Fruit fly (Drosophila melanogaster) whole organism, embryonic: ENCODE results near the gene qtc.
A peak's percentile ranks its signal among the peaks of the same experiment; 100 is the strongest.

ENCODE experiments used
- Antp ChIP-seq: fragments of 200-800 bp; sonication (Bioruptor generic); optimal IDR thresholded peaks from 3 replicates; lab custom pipeline; 2016; ENCODE audit warnings: missing biosample characterization, missing genetic modification characterization
- Awh ChIP-seq: fragments of 200-800 bp; sonication (Bioruptor generic); IDR thresholded peaks from 2 replicates; pipeline ENCODE4, ENCODE4 v1.3.6; 2022; ENCODE audit warnings: missing biosample characterization, missing genetic modification characterization
- BtbVII ChIP-seq: fragments of 200-800 bp; sonication (Bioruptor generic); optimal IDR thresholded peaks from 3 replicates; lab custom pipeline; 2017; ENCODE audit warnings: missing biosample characterization, mild to moderate bottlenecking, missing genetic modification characterization
- CG10274 ChIP-seq: fragments of 200-800 bp; sonication (Bioruptor generic); optimal IDR thresholded peaks from 3 replicates; lab custom pipeline; 2017; ENCODE audit warnings: missing biosample characterization, mild to moderate bottlenecking, missing genetic modification characterization
- CG10366 ChIP-seq: fragments of 200-800 bp; sonication (Bioruptor generic); IDR thresholded peaks from 2 replicates; pipeline ENCODE4 v1.3.6; 2022; ENCODE audit warnings: missing biosample characterization, missing genetic modification characterization
- CG12071 ChIP-seq: fragments of 200-800 bp; sonication (Bioruptor generic); optimal IDR thresholded peaks from 3 replicates; lab custom pipeline; 2018; ENCODE audit warnings: missing biosample characterization, mild to moderate bottlenecking, missing genetic modification characterization
- CG12219 ChIP-seq: fragments of 200-800 bp; sonication (Bioruptor generic); optimal IDR thresholded peaks from 3 replicates; lab custom pipeline; 2018; ENCODE audit warnings: missing biosample characterization, mild to moderate bottlenecking, missing genetic modification characterization
- CG14667 ChIP-seq: fragments of 200-800 bp; sonication (Bioruptor generic); IDR thresholded peaks from 2 replicates; pipeline ENCODE4 v1.3.6; 2022; ENCODE audit warnings: missing biosample characterization, missing genetic modification characterization
- CG1603 ChIP-seq: fragments of 200-800 bp; sonication (Bioruptor generic); optimal IDR thresholded peaks from 2 replicates; lab custom pipeline; 2019; ENCODE audit warnings: missing biosample characterization, mild to moderate bottlenecking, missing genetic modification characterization, moderate library complexity
- CG2875 ChIP-seq: fragments of 200-800 bp; sonication (Bioruptor generic); optimal IDR thresholded peaks from 2 replicates; lab custom pipeline; 2017; ENCODE audit warnings: missing biosample characterization, mild to moderate bottlenecking, missing genetic modification characterization, missing genetic modification reagents
- CG32767 ChIP-seq: fragments of 200-800 bp; sonication (Bioruptor generic); IDR thresholded peaks from 2 replicates; pipeline ENCODE4 v1.3.6; 2022; ENCODE audit warnings: missing biosample characterization, missing genetic modification characterization
- CG3726 ChIP-seq: fragments of 200-800 bp; sonication (Bioruptor generic); IDR thresholded peaks from 3 replicates; pipeline ENCODE4, ENCODE4 v1.3.6; 2022; ENCODE audit warnings: missing biosample characterization, missing genetic modification characterization
- CG6689 ChIP-seq: fragments of 200-800 bp; sonication (Bioruptor generic); IDR thresholded peaks from 2 replicates; pipeline ENCODE4 v1.3.6; 2022; ENCODE audit warnings: missing biosample characterization, missing genetic modification characterization
- CG7271 ChIP-seq: fragments of 200-800 bp; sonication (Bioruptor generic); optimal IDR thresholded peaks from 2 replicates; lab custom pipeline; 2018; ENCODE audit warnings: missing biosample characterization, mild to moderate bottlenecking, missing genetic modification characterization, moderate library complexity
- CG7786 ChIP-seq: fragments of 200-800 bp; sonication (Bioruptor generic); optimal IDR thresholded peaks from 2 replicates; lab custom pipeline; 2016; ENCODE audit warnings: missing biosample characterization, missing genetic modification characterization
- CG8765 ChIP-seq: fragments of 200-800 bp; sonication (Bioruptor generic); IDR thresholded peaks from 2 replicates; pipeline ENCODE4 v1.3.6; 2022; ENCODE audit warnings: missing biosample characterization, missing genetic modification characterization
- Dfd ChIP-seq, 2 experiments: fragments of >200 bp; optimal IDR thresholded peaks; 2 replicates each; lab custom pipeline; 2017; ENCODE audit warnings: missing biosample characterization in 2 of 2, missing genetic modification characterization in 2 of 2
- Dll ChIP-seq: fragments of 200-800 bp; sonication (Bioruptor generic); IDR thresholded peaks from 4 replicates; pipeline ENCODE4 v1.3.6; 2022; ENCODE audit warnings: missing biosample characterization, missing genetic modification characterization; ENCODE audit not compliant: partially characterized antibody
- Doc2 ChIP-seq: fragments of 200-800 bp; sonication (Bioruptor generic); IDR thresholded peaks from 2 replicates; pipeline ENCODE4 v1.3.6; 2022; ENCODE audit warnings: missing biosample characterization, missing genetic modification characterization
- Eip74EF ChIP-seq, 2 experiments: fragments of 200-800 bp in 1 of 2; fragments of >200 bp in 1 of 2; sonication (Bioruptor generic) in 1 of 2; optimal IDR thresholded peaks; 2 replicates each; lab custom pipeline; 2017 to 2019; ENCODE audit warnings: missing biosample characterization in 2 of 2, missing genetic modification characterization in 2 of 2, mild to moderate bottlenecking in 1 of 2, moderate library complexity in 1 of 2
- HLH4C ChIP-seq: fragments of 200-800 bp; sonication (Bioruptor generic); IDR thresholded peaks from 3 replicates; pipeline ENCODE4 v1.3.6; 2022; ENCODE audit warnings: missing biosample characterization, missing genetic modification characterization; ENCODE audit not compliant: partially characterized antibody
- HLH54F ChIP-seq: fragments of 200-800 bp; sonication (Bioruptor generic); optimal IDR thresholded peaks from 3 replicates; lab custom pipeline; 2016; ENCODE audit warnings: missing biosample characterization, missing genetic modification characterization
- Hmr ChIP-seq: fragments of 200-800 bp; sonication (Bioruptor generic); optimal IDR thresholded peaks from 3 replicates; lab custom pipeline; 2017; ENCODE audit warnings: mild to moderate bottlenecking, missing biosample characterization, missing genetic modification reagents, missing genetic modification characterization
- Lhr ChIP-seq: fragments of 200-800 bp; sonication (Bioruptor generic); optimal IDR thresholded peaks from 3 replicates; lab custom pipeline; 2017; ENCODE audit warnings: mild to moderate bottlenecking, missing biosample characterization, missing genetic modification reagents, missing genetic modification characterization
- MBD-R2 ChIP-seq: fragments of 200-800 bp; sonication (Bioruptor generic); IDR thresholded peaks from 2 replicates; pipeline ENCODE4 v1.3.6; 2022; ENCODE audit warnings: missing biosample characterization, missing genetic modification characterization
- MESR4 ChIP-seq: fragments of 200-800 bp; sonication (Bioruptor generic); optimal IDR thresholded peaks from 2 replicates; lab custom pipeline; 2018; ENCODE audit warnings: missing biosample characterization, mild to moderate bottlenecking, missing genetic modification characterization, moderate library complexity
- Med ChIP-seq: fragments of 200-800 bp; sonication (Bioruptor generic); peaks from one replicate; lab custom pipeline; 2016; ENCODE audit warnings: missing biosample characterization, missing genetic modification characterization, mild to moderate bottlenecking, inconsistent platforms, moderate library complexity
- NC2α ChIP-seq: fragments of 200-800 bp; sonication (Bioruptor generic); optimal IDR thresholded peaks from 2 replicates; lab custom pipeline; 2016; ENCODE audit warnings: missing biosample characterization, missing genetic modification characterization
- Nf-YC ChIP-seq: fragments of 200-800 bp; optimal IDR thresholded peaks from 3 replicates; lab custom pipeline; 2019; ENCODE audit warnings: missing biosample characterization, mild to moderate bottlenecking, missing genetic modification characterization, moderate library complexity
- Sin3A ChIP-seq: fragments of >200 bp; optimal IDR thresholded peaks from 2 replicates; lab custom pipeline; 2018
- Sox102F ChIP-seq: fragments of 200-800 bp; sonication (Bioruptor generic); optimal IDR thresholded peaks from 2 replicates; lab custom pipeline; 2018; ENCODE audit warnings: missing biosample characterization, mild to moderate bottlenecking, missing genetic modification characterization, moderate library complexity
- Spps ChIP-seq: fragments of 200-800 bp; sonication (Bioruptor generic); optimal IDR thresholded peaks from 2 replicates; lab custom pipeline; 2018; ENCODE audit warnings: missing biosample characterization, mild to moderate bottlenecking, missing genetic modification characterization
- Sry-β ChIP-seq: fragments of 200-800 bp; sonication (Bioruptor generic); optimal IDR thresholded peaks from 2 replicates; lab custom pipeline; 2018; ENCODE audit warnings: missing biosample characterization, mild to moderate bottlenecking, missing genetic modification characterization, moderate library complexity
- ato ChIP-seq: fragments of 200-800 bp; sonication (Bioruptor generic); IDR thresholded peaks from 2 replicates; pipeline ENCODE4 v1.3.6; 2022; ENCODE audit warnings: missing biosample characterization, missing genetic modification characterization; ENCODE audit not compliant: partially characterized antibody
- corto ChIP-seq: fragments of 200-800 bp; sonication (Bioruptor generic); optimal IDR thresholded peaks from 2 replicates; lab custom pipeline; 2016; ENCODE audit warnings: missing biosample characterization, mild to moderate bottlenecking, missing genetic modification characterization, moderate library complexity
- dmrt11E ChIP-seq: fragments of 200-800 bp; sonication (Bioruptor generic); optimal IDR thresholded peaks from 3 replicates; lab custom pipeline; 2018; ENCODE audit warnings: missing biosample characterization, mild to moderate bottlenecking, missing genetic modification characterization, moderate library complexity
- ems ChIP-seq: fragments of 200-800 bp; sonication (Bioruptor generic); optimal IDR thresholded peaks from 3 replicates; lab custom pipeline; 2016; ENCODE audit warnings: missing biosample characterization, missing genetic modification characterization
- esg ChIP-seq: fragments of 200-800 bp; sonication (Bioruptor generic); conservative IDR thresholded peaks from 2 replicates; pipeline ENCODE4 v1.3.6; 2022; ENCODE audit warnings: missing biosample characterization, missing genetic modification characterization
- gcm ChIP-seq: fragments of 200-800 bp; sonication (Bioruptor generic); optimal IDR thresholded peaks from 2 replicates; lab custom pipeline; 2019; ENCODE audit warnings: missing biosample characterization, mild to moderate bottlenecking, missing genetic modification characterization, moderate library complexity
- gfzf ChIP-seq: fragments of 200-800 bp; sonication (Bioruptor generic); optimal IDR thresholded peaks from 2 replicates; lab custom pipeline; 2016; ENCODE audit warnings: missing biosample characterization, mild to moderate bottlenecking, missing genetic modification characterization, moderate library complexity
- grau ChIP-seq: fragments of 200-800 bp; optimal IDR thresholded peaks from 3 replicates; lab custom pipeline; 2019; ENCODE audit warnings: missing biosample characterization, mild to moderate bottlenecking, missing genetic modification characterization, moderate library complexity
- odd ChIP-seq: fragments of 200-800 bp; sonication (Bioruptor generic); optimal IDR thresholded peaks from 2 replicates; lab custom pipeline; 2017; ENCODE audit warnings: missing biosample characterization, mild to moderate bottlenecking, missing genetic modification characterization
- pum ChIP-seq: fragments of 200-800 bp; sonication (Bioruptor generic); optimal IDR thresholded peaks from 2 replicates; lab custom pipeline; 2016; ENCODE audit warnings: missing biosample characterization, missing genetic modification characterization
- sd ChIP-seq: fragments of 200-800 bp; sonication (Bioruptor generic); optimal IDR thresholded peaks from 3 replicates; lab custom pipeline; 2018; ENCODE audit warnings: missing biosample characterization, mild to moderate bottlenecking, missing genetic modification characterization, moderate library complexity
- slp2 ChIP-seq: fragments of 200-800 bp; sonication (Bioruptor generic); optimal IDR thresholded peaks from 2 replicates; lab custom pipeline; 2016; ENCODE audit warnings: missing biosample characterization, missing genetic modification characterization
- sna ChIP-seq: fragments of 200-800 bp; sonication (Bioruptor generic); IDR thresholded peaks from 2 replicates; pipeline ENCODE4 v1.3.6; 2022; ENCODE audit warnings: missing biosample characterization, missing genetic modification characterization; ENCODE audit not compliant: partially characterized antibody
- sug ChIP-seq: fragments of 200-800 bp; optimal IDR thresholded peaks from 2 replicates; lab custom pipeline; 2019; ENCODE audit warnings: missing biosample characterization, mild to moderate bottlenecking, missing genetic modification characterization, moderate library complexity
- tap ChIP-seq: fragments of 200-800 bp; optimal IDR thresholded peaks from 3 replicates; lab custom pipeline; 2019; ENCODE audit warnings: missing biosample characterization, mild to moderate bottlenecking, missing genetic modification characterization, moderate library complexity
- wek ChIP-seq: fragments of 200-800 bp; sonication (Bioruptor generic); optimal IDR thresholded peaks from 3 replicates; lab custom pipeline; 2018; ENCODE audit warnings: missing biosample characterization, mild to moderate bottlenecking, missing genetic modification characterization, moderate library complexity
- yki ChIP-seq: fragments of >200 bp; optimal IDR thresholded peaks from 3 replicates; lab custom pipeline; 2018
- zfh1 ChIP-seq: fragments of 200-800 bp; sonication (Bioruptor generic); IDR thresholded peaks from 3 replicates; pipeline ENCODE4 v1.3.6; 2022; ENCODE audit warnings: missing biosample characterization, missing genetic modification characterization

qtc gene

dm6 chr2L:5099790-5100360 is 39.3 kb downstream of the qtc start, which contains the start of gene ND-13A (continued):
- TF ChIP-seq HLH4C (GFP tag; lab: Robert Waterston, UW), result 0 out of 3 replicates have a peak, but pooled peaks have one; percentile 9
- no peak for TF ChIP-seq Antp
- no peak for TF ChIP-seq pum
- no peak for TF ChIP-seq CG10366
- no peak for TF ChIP-seq gcm
- no peak for TF ChIP-seq Sry-β (GFP tag; lab: Kevin White, UChicago)
- TF ChIP-seq zfh1 (GFP tag; lab: Robert Waterston, UW), result no peak
- no peak for TF ChIP-seq HLH54F
- TF ChIP-seq yki (lab: Kevin White, UChicago), result no peak
- peak; percentile 22 for TF ChIP-seq Hmr (GFP tag; lab: Kevin White, UChicago)
- TF ChIP-seq odd (GFP tag; lab: Kevin White, UChicago), result no peak
- TF ChIP-seq NC2α, result no peak
- TF ChIP-seq Sin3A (lab: Kevin White, UChicago), result no peak
- no peak for TF ChIP-seq ems (GFP tag; lab: Kevin White, UChicago)
- peak; percentile 47 for TF ChIP-seq Med (GFP tag; lab: Kevin White, UChicago)
- TF ChIP-seq corto, result no peak
- no peak for TF ChIP-seq sug (tag; lab: Kevin White, UChicago)
- TF ChIP-seq esg (GFP tag; lab: Robert Waterston, UW), result no peak
- no peak for TF ChIP-seq Lhr (GFP tag; lab: Kevin White, UChicago)
- peak; percentile 7 for TF ChIP-seq wek (GFP tag; lab: Kevin White, UChicago)
- TF ChIP-seq dmrt11E (tag; lab: Kevin White, UChicago), result no peak
- TF ChIP-seq CG12219, result no peak
- TF ChIP-seq Nf-YC (tag; lab: Kevin White, UChicago), result no peak
- TF ChIP-seq grau (tag; lab: Kevin White, UChicago), result no peak
- TF ChIP-seq CG8765 (GFP tag; lab: Robert Waterston, UW), result no peak
- no peak for TF ChIP-seq Awh
- peak; percentile 40 for TF ChIP-seq CG1603 (tag; lab: Kevin White, UChicago)
- no peak for TF ChIP-seq CG14667 (GFP tag; lab: Robert Waterston, UW)
- TF ChIP-seq Doc2 (GFP tag; lab: Robert Waterston, UW), result no peak
- TF ChIP-seq CG32767, result no peak
- TF ChIP-seq Eip74EF (GFP tag; optimal IDR thresholded peaks at IDR 0.05; lab: Kevin White, UChicago), result no peak
- TF ChIP-seq CG3726 (GFP tag; lab: Robert Waterston, UW), result no peak
- no peak for TF ChIP-seq CG7786
- no peak for TF ChIP-seq tap
- TF ChIP-seq CG12071 (GFP tag; lab: Kevin White, UChicago), result no peak
- TF ChIP-seq Dll (GFP tag; lab: Robert Waterston, UW), result 0 out of 4 replicates have a peak, but pooled peaks have one; percentile 34
- peak; percentile 13 for TF ChIP-seq sd (tag; lab: Kevin White, UChicago)
- no peak for TF ChIP-seq CG2875 (GFP tag; lab: Kevin White, UChicago)
- TF ChIP-seq CG6689 (GFP tag; lab: Robert Waterston, UW), result no peak
- TF ChIP-seq CG10274, result no peak
- no peak for TF ChIP-seq CG7271 (tag; lab: Kevin White, UChicago)
- TF ChIP-seq ato (GFP tag; lab: Robert Waterston, UW), result no peak
- peak; percentile 25 for TF ChIP-seq gfzf (GFP tag; lab: Kevin White, UChicago)
- no peak for TF ChIP-seq slp2 (GFP tag; lab: Kevin White, UChicago)
- no peak for TF ChIP-seq Sox102F (GFP tag; lab: Kevin White, UChicago)
- TF ChIP-seq sna, result peak; percentile 35; the same call in 1 of the 2 replicates
- peak; percentile 83 for TF ChIP-seq MESR4 (GFP tag; lab: Kevin White, UChicago)
- TF ChIP-seq BtbVII, result no peak
- TF ChIP-seq MBD-R2, result peak; percentile 82
- TF ChIP-seq Spps, result no peak
- TF ChIP-seq Dfd (GFP tag; optimal IDR thresholded peaks at IDR 0.05; lab: Kevin White, UChicago), result no peak
